Fruit fly (Drosophila melanogaster): ENCODE data around the gene CG3106.

The CG3106 gene

dm6 chrX:9658865-9659339, 3.8 kb downstream of the CG3106 start, which contains the start of gene Ptpmeg2 (continued):
- TF ChIP-seq Ada2b (GFP tag; IDR thresholded peaks at IDR 0.05) (no peak), CG10267 (tag; optimal IDR thresholded peaks at IDR 0.05) (peak; percentile 77), CG3838 (GFP tag; optimal IDR thresholded peaks at IDR 0.05) (no peak), Atf-2 (GFP tag; optimal IDR thresholded peaks at IDR 0.05) (peak; percentile 64), Bteb2 (GFP tag; optimal IDR thresholded peaks at IDR 0.05) (peak; percentile 31), gce (GFP tag; IDR thresholded peaks at IDR 0.05) (no peak), CG1603 (tag; optimal IDR thresholded peaks at IDR 0.05) (peak; percentile 81), z (GFP tag; IDR thresholded peaks at IDR 0.05) (no peak), sisA (GFP tag; IDR thresholded peaks at IDR 0.05) (peak; percentile 41), CG14667 (GFP tag; IDR thresholded peaks at IDR 0.05) (peak; percentile 43), sob (GFP tag; IDR thresholded peaks at IDR 0.05) (peak; percentile 81), CG7839 (tag; optimal IDR thresholded peaks at IDR 0.05) (peak; percentile 60), CG10147 (GFP tag; optimal IDR thresholded peaks at IDR 0.05) (peak; percentile 36), otp (GFP tag; IDR thresholded peaks at IDR 0.05) (peak; percentile 71), Vsx1 (GFP tag; optimal IDR thresholded peaks at IDR 0.05) (no peak), Doc3 (GFP tag; IDR thresholded peaks at IDR 0.05; ENCODE audit: partially characterized antibody) (peak; percentile 77), ftz-f1 (GFP tag; optimal IDR thresholded peaks at IDR 0.05) (peak; percentile 29), CG10209 (GFP tag; optimal IDR thresholded peaks at IDR 0.05) (peak; percentile 64), CG9817 (tag; optimal IDR thresholded peaks at IDR 0.05) (peak; percentile 48), CG6854 (GFP tag; optimal IDR thresholded peaks at IDR 0.05) (no peak), CG5953 (GFP tag; IDR thresholded peaks at IDR 0.05) (no peak), Scr (GFP tag; IDR thresholded peaks at IDR 0.05; ENCODE audit: partially characterized antibody) (peak; percentile 83), Lim3 (GFP tag; IDR thresholded peaks at IDR 0.05) (no peak), dmrt11E (tag; optimal IDR thresholded peaks at IDR 0.05) (peak; percentile 35), CG13123 (GFP tag; optimal IDR thresholded peaks at IDR 0.05) (no peak), CG17361 (GFP tag; IDR thresholded peaks at IDR 0.05) (no peak; the same call in 1 of the 3 replicates), rib (GFP tag; IDR thresholded peaks at IDR 0.05) (no peak), CG4617 (GFP tag; optimal IDR thresholded peaks at IDR 0.05; ENCODE audit: borderline replicate concordance) (peak; percentile 33), eyg (GFP tag; optimal IDR thresholded peaks at IDR 0.05) (no peak), dan (GFP tag; IDR thresholded peaks at IDR 0.05) (no peak), CG12219 (GFP tag; optimal IDR thresholded peaks at IDR 0.05) (peak; percentile 64), usp (GFP tag; optimal IDR thresholded peaks at IDR 0.05) (no peak), CG3726 (GFP tag; IDR thresholded peaks at IDR 0.05) (no peak), CG8478 (optimal IDR thresholded peaks at IDR 0.05) (no peak), CG33557 (GFP tag; optimal IDR thresholded peaks at IDR 0.05) (peak; percentile 21), pzg (GFP tag; optimal IDR thresholded peaks at IDR 0.05) (peak; percentile 95), CG17328 (GFP tag; IDR thresholded peaks at IDR 0.05) (0 out of 2 replicates have a peak, but pooled peaks have one; percentile 35), CG10979 (tag; optimal IDR thresholded peaks at IDR 0.05) (peak; percentile 39), Tbp (GFP tag; optimal IDR thresholded peaks at IDR 0.05) (no peak), gsb-n (tag; optimal IDR thresholded peaks at IDR 0.05) (peak; percentile 38), CG2116 (GFP tag; optimal IDR thresholded peaks at IDR 0.05) (peak; percentile 85), CG8944 (GFP tag; optimal IDR thresholded peaks at IDR 0.05) (peak; percentile 65), Bgb (GFP tag; IDR thresholded peaks at IDR 0.05; ENCODE audit: partially characterized antibody) (peak; percentile 96), CG4707 (GFP tag; optimal IDR thresholded peaks at IDR 0.05) (peak; percentile 50), CG34224 (GFP tag; IDR thresholded peaks at IDR 0.05; ENCODE audit: partially characterized antibody) (peak; percentile 94), tll (GFP tag; optimal IDR thresholded peaks at IDR 0.05) (no peak), sim (GFP tag; IDR thresholded peaks at IDR 0.05) (no peak), CG8281 (tag; optimal IDR thresholded peaks at IDR 0.05) (no peak), CG8765 (GFP tag; IDR thresholded peaks at IDR 0.05) (no peak), CG30020 (tag; optimal IDR thresholded peaks at IDR 0.05) (peak; percentile 14), Nf-YB (GFP tag; optimal IDR thresholded peaks at IDR 0.05) (peak; percentile 36)
